Worm (Caenorhabditis elegans): ENCODE measurements around the gene fbxl-2.
"Not testable (repeated sequence)": the region's sequence is repeated elsewhere in the genome, so short reads cannot be mapped to it uniquely, and the experiment has no call there.

ce11 chrIII:4781937-4782576, 25.0 kb downstream of the fbxl-2 start, which contains the start of the genes gex-5 and C38D4.10:
- not testable (repeated sequence) for TF ChIP-seq sptf-2 (GFP tag; optimal IDR thresholded peaks at IDR 0.05); egl-18 (GFP tag; IDR thresholded peaks at IDR 0.05); cebp-2 (GFP tag; IDR thresholded peaks at IDR 0.05); C06A6.2 (GFP tag; conservative IDR thresholded peaks at IDR 0.05); let-607 (tag; optimal IDR thresholded peaks at IDR 0.05)
